Worm (Caenorhabditis elegans): ENCODE measurements around the gene cfap-36.

The cfap-36 gene

DNA sequence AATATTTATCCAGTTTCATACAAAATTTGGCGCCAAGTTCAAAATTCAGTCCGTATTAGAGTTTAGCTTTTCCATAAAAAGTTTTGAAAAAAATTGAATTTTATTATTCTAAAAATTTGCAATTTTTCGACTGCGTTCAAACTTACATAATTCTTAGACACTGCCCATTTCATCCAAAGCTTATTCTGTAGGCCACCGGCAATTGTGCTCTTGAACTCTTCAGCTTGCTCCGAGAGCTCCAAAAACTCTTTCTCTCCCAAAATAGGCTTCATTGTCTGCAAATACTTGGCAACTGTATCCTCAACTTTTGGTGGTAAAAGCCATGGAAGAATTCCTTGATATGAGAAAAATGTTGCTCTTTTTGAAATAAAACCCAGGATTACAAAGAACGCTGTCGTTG lies 22.0 kb downstream of the cfap-36 start:
- TF ChIP-seq C17E4.6 (GFP tag; IDR thresholded peaks at IDR 0.05) = no peak
- no peak for TF ChIP-seq atf-7 (tag; optimal IDR thresholded peaks at IDR 0.05)
- TF ChIP-seq repo-1 (tag; optimal IDR thresholded peaks at IDR 0.05) = no peak
- no peak for TF ChIP-seq sptf-2 (GFP tag; optimal IDR thresholded peaks at IDR 0.05)
- no peak for TF ChIP-seq fkh-3 (tag; optimal IDR thresholded peaks at IDR 0.05)
- TF ChIP-seq efl-1 (GFP tag; optimal IDR thresholded peaks at IDR 0.05) = no peak
- TF ChIP-seq mxl-1 (tag; optimal IDR thresholded peaks at IDR 0.05) = no peak
- no peak for TF ChIP-seq snpc-1.3 (tag; optimal IDR thresholded peaks at IDR 0.05; ENCODE audit: insufficient read depth)
- TF ChIP-seq F57C9.4 (tag; optimal IDR thresholded peaks at IDR 0.05) = no peak
- TF ChIP-seq Y56A3A.18 (GFP tag; IDR thresholded peaks at IDR 0.05) = no peak
- TF ChIP-seq tbx-9 (tag; optimal IDR thresholded peaks at IDR 0.05; ENCODE audit: borderline replicate concordance) = no peak
- TF ChIP-seq dpff-1 (tag; optimal IDR thresholded peaks at IDR 0.05) = no peak
- TF ChIP-seq dpl-1 (GFP tag; optimal IDR thresholded peaks at IDR 0.05) = no peak
- no peak for TF ChIP-seq sea-2 (GFP tag; IDR thresholded peaks at IDR 0.05)
- no peak for TF ChIP-seq K12H6.12 (tag; optimal IDR thresholded peaks at IDR 0.05)
- no peak for TF ChIP-seq hsf-1 (GFP tag; IDR thresholded peaks at IDR 0.05)
- TF ChIP-seq Y67H2A.10 (GFP tag; conservative IDR thresholded peaks at IDR 0.05) = no peak
- no peak for TF ChIP-seq B0035.1 (tag; optimal IDR thresholded peaks at IDR 0.05)
- TF ChIP-seq attf-5 (GFP tag; optimal IDR thresholded peaks at IDR 0.05) = no peak
- no peak for TF ChIP-seq ztf-25 (GFP tag; IDR thresholded peaks at IDR 0.05)

DNA sequence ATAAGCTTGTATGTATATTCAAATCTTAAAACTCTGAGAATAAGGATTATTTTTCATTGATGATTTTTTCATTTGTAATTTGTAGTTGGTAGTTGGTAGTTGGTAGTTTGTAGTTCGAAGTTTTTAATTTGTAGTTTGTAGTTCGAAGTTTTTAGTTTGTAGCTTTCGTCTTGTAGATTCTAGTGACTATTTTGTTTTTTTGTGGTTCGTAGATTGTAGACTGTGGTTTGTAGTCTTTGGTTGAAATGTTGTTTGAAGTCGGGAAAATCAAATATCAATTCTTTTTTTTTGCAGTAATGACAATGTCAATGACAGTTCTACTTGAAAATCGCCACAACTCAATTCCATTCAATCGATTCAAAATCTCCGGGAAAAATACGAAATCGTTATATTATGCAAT lies 26.3 kb downstream of the cfap-36 start:
- no peak for TF ChIP-seq pha-4 (tag; optimal IDR thresholded peaks at IDR 0.05)
- TF ChIP-seq Y67H2A.10 (GFP tag; conservative IDR thresholded peaks at IDR 0.05) = no peak
- no peak for TF ChIP-seq snpc-1.3 (tag; optimal IDR thresholded peaks at IDR 0.05; ENCODE audit: insufficient read depth)
- no peak for TF ChIP-seq tbp1 (GFP tag; optimal IDR thresholded peaks at IDR 0.05)
- TF ChIP-seq die-1 (tag; optimal IDR thresholded peaks at IDR 0.05) = no peak
- TF ChIP-seq tbx-9 (tag; optimal IDR thresholded peaks at IDR 0.05; ENCODE audit: borderline replicate concordance) = no peak
- no peak for TF ChIP-seq ceh-27 (GFP tag; optimal IDR thresholded peaks at IDR 0.05)
- TF ChIP-seq egrh-3 (GFP tag; IDR thresholded peaks at IDR 0.05) = no peak
- no peak for TF ChIP-seq somi-1 (GFP tag; optimal IDR thresholded peaks at IDR 0.05)
- TF ChIP-seq F37B4.10 (GFP tag; IDR thresholded peaks at IDR 0.05) = no peak
- no peak for TF ChIP-seq hlh-26 (GFP tag; conservative IDR thresholded peaks at IDR 0.05)
- no peak for TF ChIP-seq F57C9.4 (tag; optimal IDR thresholded peaks at IDR 0.05)
- no peak for TF ChIP-seq B0019.2 (GFP tag; conservative IDR thresholded peaks at IDR 0.05)
- no peak for TF ChIP-seq sptf-2 (GFP tag; optimal IDR thresholded peaks at IDR 0.05)
- TF ChIP-seq dpff-1 (tag; optimal IDR thresholded peaks at IDR 0.05) = no peak
- no peak for TF ChIP-seq tlf-1 (GFP tag; optimal IDR thresholded peaks at IDR 0.05)

DNA sequence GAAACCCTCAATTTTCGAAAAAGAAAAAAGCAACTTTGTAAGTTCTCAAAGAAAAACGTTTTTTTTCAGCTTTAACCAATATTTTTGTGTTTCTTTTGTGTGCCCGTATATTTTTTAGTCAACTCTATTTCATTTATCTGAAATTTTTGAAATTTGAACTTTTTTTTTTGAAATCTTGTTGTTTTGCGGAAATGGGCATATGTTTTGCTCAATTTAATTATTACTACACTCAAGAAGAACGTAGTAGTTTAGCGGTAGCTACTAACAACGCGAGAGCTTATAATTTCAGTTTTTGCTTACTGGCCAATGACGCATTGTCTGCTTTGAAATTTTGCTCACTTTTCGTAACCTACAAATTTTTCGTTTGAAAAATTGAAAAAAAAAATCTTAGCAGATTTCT lies 27.2 kb downstream of the cfap-36 start, which contains the start of gene srh-82:
srh-82 (plus strand) TSS at position 301 of the 400 bp plus-strand sequence.
- TF ChIP-seq ets-4 (GFP tag; optimal IDR thresholded peaks at IDR 0.05) (no peak), attf-6 (GFP tag; IDR thresholded peaks at IDR 0.05) (no peak), snpc-4 (GFP tag; optimal IDR thresholded peaks at IDR 0.05) (no peak), snpc-4 (tag; optimal IDR thresholded peaks at IDR 0.05) (no peak)

DNA sequence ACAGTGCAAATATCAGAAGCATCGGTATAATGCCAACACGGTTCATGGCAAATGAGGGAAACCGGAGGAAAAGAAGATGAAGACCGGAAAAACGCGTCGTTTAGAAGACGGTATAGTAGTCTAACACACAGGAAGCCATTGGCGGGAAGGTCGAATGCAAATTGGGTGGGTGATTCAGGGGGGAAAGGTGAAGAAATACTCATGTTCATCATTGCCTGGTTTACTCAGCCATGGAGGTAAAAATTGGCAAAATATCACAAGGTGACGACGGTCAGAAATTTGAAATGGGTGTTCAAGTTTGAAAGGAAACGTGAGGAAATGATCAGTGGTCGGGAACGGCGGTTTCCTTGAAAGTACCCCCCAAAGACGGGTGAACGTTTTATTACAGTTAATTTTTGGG lies 30.8 kb downstream of the cfap-36 start, which contains the start of gene W03F9.11:
W03F9.11 (minus strand) TSS at position 101 of the 400 bp plus-strand sequence.
- no peak for TF ChIP-seq F33H1.4 (GFP tag; IDR thresholded peaks at IDR 0.05)
